Fruit fly (Drosophila melanogaster) whole organism, embryonic: Measurements from ENCODE around the gene CG43702.
A peak's percentile ranks its signal among the peaks of the same experiment; 100 is the strongest.

Source experiments
- Aef1 ChIP-seq: fragments of 200-800 bp; sonication (Bioruptor generic); IDR thresholded peaks from 3 replicates; pipeline ENCODE4 v1.3.6; 2022; ENCODE audit warnings: missing biosample characterization, missing genetic modification characterization
- Asciz ChIP-seq: fragments of 200-800 bp; sonication (Bioruptor generic); optimal IDR thresholded peaks from 2 replicates; lab custom pipeline; 2017; ENCODE audit warnings: missing biosample characterization, mild to moderate bottlenecking, missing genetic modification characterization, missing genetic modification reagents
- Atf3 ChIP-seq: fragments of 200-800 bp; sonication (Bioruptor generic); optimal IDR thresholded peaks from 3 replicates; lab custom pipeline; 2016; ENCODE audit warnings: missing biosample characterization, missing genetic modification characterization
- CG10565 ChIP-seq: fragments of 200-800 bp; sonication (Bioruptor generic); optimal IDR thresholded peaks from 3 replicates; lab custom pipeline; 2016; ENCODE audit warnings: missing biosample characterization, mild to moderate bottlenecking, missing genetic modification characterization
- CG10959 ChIP-seq: fragments of 200-800 bp; sonication (Bioruptor generic); IDR thresholded peaks from 2 replicates; pipeline ENCODE4 v1.3.6; 2022; ENCODE audit warnings: missing biosample characterization, missing genetic modification characterization
- CG11723 ChIP-seq: fragments of 200-800 bp; sonication (Bioruptor generic); optimal IDR thresholded peaks from 2 replicates; lab custom pipeline; 2017; ENCODE audit warnings: missing biosample characterization, mild to moderate bottlenecking, missing genetic modification characterization
- CG12104 ChIP-seq: fragments of 200-800 bp; sonication (Bioruptor generic); optimal IDR thresholded peaks from 3 replicates; lab custom pipeline; 2016; ENCODE audit warnings: missing biosample characterization, missing genetic modification characterization
- CG13123 ChIP-seq: fragments of 200-800 bp; sonication (Bioruptor generic); optimal IDR thresholded peaks from 2 replicates; lab custom pipeline; 2016; ENCODE audit warnings: missing biosample characterization, missing genetic modification characterization
- CG13296 ChIP-seq: fragments of 200-800 bp; sonication (Bioruptor generic); optimal IDR thresholded peaks from 3 replicates; lab custom pipeline; 2018; ENCODE audit warnings: missing biosample characterization, mild to moderate bottlenecking, missing genetic modification characterization
- CG16815 ChIP-seq: fragments of 200-800 bp; sonication (Bioruptor generic); optimal IDR thresholded peaks from 3 replicates; lab custom pipeline; 2017; ENCODE audit warnings: missing biosample characterization, mild to moderate bottlenecking, missing genetic modification characterization
- CG1792 ChIP-seq: fragments of 200-800 bp; sonication (Bioruptor generic); optimal IDR thresholded peaks from 2 replicates; lab custom pipeline; 2016; ENCODE audit warnings: missing biosample characterization, missing genetic modification characterization
- CG2129 ChIP-seq: fragments of 200-800 bp; sonication (Bioruptor generic); IDR thresholded peaks from 2 replicates; pipeline ENCODE4 v1.3.6; 2022; ENCODE audit warnings: missing biosample characterization, missing genetic modification characterization; ENCODE audit not compliant: partially characterized antibody
- CG2202 ChIP-seq: fragments of 200-800 bp; sonication (Bioruptor generic); optimal IDR thresholded peaks from 2 replicates; lab custom pipeline; 2018; ENCODE audit warnings: missing biosample characterization, mild to moderate bottlenecking, missing genetic modification characterization
- CG30403 ChIP-seq: fragments of 200-800 bp; sonication (Bioruptor generic); optimal IDR thresholded peaks from 3 replicates; lab custom pipeline; 2016; ENCODE audit warnings: missing biosample characterization, missing genetic modification characterization
- CG32772 ChIP-seq: fragments of 200-800 bp; sonication (Bioruptor generic); IDR thresholded peaks from 2 replicates; pipeline ENCODE4 v1.3.6; 2022; ENCODE audit warnings: missing biosample characterization, missing genetic modification characterization
- CG3281 ChIP-seq: fragments of 200-800 bp; sonication (Bioruptor generic); optimal IDR thresholded peaks from 3 replicates; lab custom pipeline; 2017; ENCODE audit warnings: missing biosample characterization, mild to moderate bottlenecking, missing genetic modification characterization
- CG3995 ChIP-seq: fragments of 200-800 bp; sonication (Bioruptor generic); optimal IDR thresholded peaks from 3 replicates; lab custom pipeline; 2016; ENCODE audit warnings: missing biosample characterization, missing genetic modification characterization
- CG4360 ChIP-seq: fragments of 200-800 bp; sonication (Bioruptor generic); IDR thresholded peaks from 2 replicates; pipeline ENCODE4 v1.3.6; 2022; ENCODE audit warnings: missing biosample characterization, missing genetic modification characterization
- CG4707 ChIP-seq: fragments of 200-800 bp; sonication (Bioruptor generic); optimal IDR thresholded peaks from 2 replicates; lab custom pipeline; 2018; ENCODE audit warnings: missing biosample characterization, mild to moderate bottlenecking, missing genetic modification characterization, moderate library complexity
- CG6175 ChIP-seq: fragments of 200-800 bp; sonication (Bioruptor generic); IDR thresholded peaks from 3 replicates; pipeline ENCODE4 v1.3.6; 2022; ENCODE audit warnings: missing biosample characterization, missing genetic modification characterization
- CG6689 ChIP-seq: fragments of 200-800 bp; sonication (Bioruptor generic); IDR thresholded peaks from 2 replicates; pipeline ENCODE4 v1.3.6; 2022; ENCODE audit warnings: missing biosample characterization, missing genetic modification characterization
- CG8359 ChIP-seq: fragments of 200-800 bp; sonication (Bioruptor generic); optimal IDR thresholded peaks from 2 replicates; lab custom pipeline; 2017; ENCODE audit warnings: missing biosample characterization, mild to moderate bottlenecking, missing genetic modification characterization, borderline replicate concordance
- CG9215 ChIP-seq: fragments of 200-800 bp; sonication (Bioruptor generic); IDR thresholded peaks from 2 replicates; pipeline ENCODE4 v1.3.6; 2022; ENCODE audit warnings: missing biosample characterization, missing genetic modification characterization
- CG9609 ChIP-seq: fragments of 200-800 bp; sonication (Bioruptor generic); optimal IDR thresholded peaks from 3 replicates; lab custom pipeline; 2016; ENCODE audit warnings: missing biosample characterization, missing genetic modification characterization
- D19B ChIP-seq: fragments of 200-800 bp; sonication (Bioruptor generic); optimal IDR thresholded peaks from 2 replicates; lab custom pipeline; 2017; ENCODE audit warnings: missing biosample characterization, mild to moderate bottlenecking, missing genetic modification characterization
- Dfd ChIP-seq, 2 experiments: fragments of >200 bp; optimal IDR thresholded peaks; 2 replicates each; lab custom pipeline; 2017; ENCODE audit warnings: missing biosample characterization in 2 of 2, missing genetic modification characterization in 2 of 2
- Doc2 ChIP-seq: fragments of 200-800 bp; sonication (Bioruptor generic); IDR thresholded peaks from 2 replicates; pipeline ENCODE4 v1.3.6; 2022; ENCODE audit warnings: missing biosample characterization, missing genetic modification characterization
- E2f1 ChIP-seq: fragments of 200-800 bp; sonication (Bioruptor generic); IDR thresholded peaks from 2 replicates; pipeline ENCODE4 v1.3.6; 2022; ENCODE audit warnings: missing biosample characterization, missing genetic modification characterization
- HmgD ChIP-seq: fragments of 200-800 bp; sonication (Bioruptor generic); optimal IDR thresholded peaks from 3 replicates; lab custom pipeline; 2016; ENCODE audit warnings: missing biosample characterization, missing genetic modification characterization
- Lim3 ChIP-seq: fragments of 200-800 bp; sonication (Bioruptor generic); IDR thresholded peaks from 2 replicates; pipeline ENCODE4 v1.3.6; 2022; ENCODE audit warnings: missing biosample characterization, missing genetic modification characterization
- Opbp ChIP-seq: fragments of 200-800 bp; sonication (Bioruptor generic); IDR thresholded peaks from 3 replicates; pipeline ENCODE4 v1.3.6; 2022; ENCODE audit warnings: missing biosample characterization, missing genetic modification characterization; ENCODE audit not compliant: partially characterized antibody
- Side ChIP-seq: fragments of 200-800 bp; sonication (Bioruptor generic); optimal IDR thresholded peaks from 2 replicates; lab custom pipeline; 2016; ENCODE audit warnings: missing biosample characterization, missing genetic modification characterization
- Sin3A ChIP-seq: fragments of >200 bp; optimal IDR thresholded peaks from 2 replicates; lab custom pipeline; 2018
- ap ChIP-seq: fragments of 200-800 bp; sonication (Bioruptor generic); IDR thresholded peaks from 2 replicates; pipeline ENCODE4 v1.3.6; 2022; ENCODE audit warnings: missing biosample characterization, missing genetic modification characterization
- cg ChIP-seq: fragments of 200-800 bp; sonication (Bioruptor generic); optimal IDR thresholded peaks from 3 replicates; lab custom pipeline; 2019; ENCODE audit warnings: missing biosample characterization, mild to moderate bottlenecking, missing genetic modification characterization, moderate library complexity
- croc ChIP-seq: fragments of 200-800 bp; sonication (Bioruptor generic); conservative IDR thresholded peaks from 3 replicates; pipeline ENCODE4 v1.3.6; 2022; ENCODE audit warnings: missing biosample characterization, missing genetic modification characterization
- da ChIP-seq: fragments of 200-800 bp; sonication (Bioruptor generic); optimal IDR thresholded peaks from 2 replicates; lab custom pipeline; 2016; ENCODE audit warnings: missing biosample characterization, missing genetic modification characterization
- dan ChIP-seq: fragments of 200-800 bp; sonication (Bioruptor generic); IDR thresholded peaks from 2 replicates; pipeline ENCODE4 v1.3.6; 2022; ENCODE audit warnings: missing biosample characterization, missing genetic modification characterization
- ewg ChIP-seq: fragments of 200-800 bp; sonication (Bioruptor generic); optimal IDR thresholded peaks from 3 replicates; lab custom pipeline; 2017; ENCODE audit warnings: mild to moderate bottlenecking, missing biosample characterization, missing genetic modification reagents, missing genetic modification characterization
- eyg ChIP-seq: fragments of 200-800 bp; sonication (Bioruptor generic); optimal IDR thresholded peaks from 3 replicates; lab custom pipeline; 2016; ENCODE audit warnings: missing biosample characterization, missing genetic modification characterization
- fru ChIP-seq: fragments of >200 bp; optimal IDR thresholded peaks from 2 replicates; lab custom pipeline; 2017
- lilli ChIP-seq: fragments of 200-800 bp; sonication (Bioruptor generic); optimal IDR thresholded peaks from 3 replicates; lab custom pipeline; 2016; ENCODE audit warnings: missing biosample characterization, missing genetic modification characterization
- lmd ChIP-seq: fragments of 200-800 bp; sonication (Bioruptor generic); IDR thresholded peaks from 2 replicates; pipeline ENCODE4 v1.3.6; 2022; ENCODE audit warnings: missing biosample characterization, missing genetic modification characterization
- onecut ChIP-seq: fragments of 200-800 bp; sonication (Bioruptor generic); IDR thresholded peaks from 2 replicates; pipeline ENCODE4 v1.3.6; 2022; ENCODE audit warnings: missing biosample characterization, missing genetic modification characterization
- otp ChIP-seq: fragments of 200-800 bp; sonication (Bioruptor generic); IDR thresholded peaks from 3 replicates; pipeline ENCODE4, ENCODE4 v1.3.6; 2022; ENCODE audit warnings: missing biosample characterization, missing genetic modification characterization
- pros ChIP-seq: fragments of 200-800 bp; sonication (Bioruptor generic); optimal IDR thresholded peaks from 3 replicates; lab custom pipeline; 2019; ENCODE audit warnings: missing biosample characterization, mild to moderate bottlenecking, missing genetic modification characterization, moderate library complexity
- sc ChIP-seq, 3 experiments: fragments of >200 bp in 2 of 3; fragments of 200-800 bp in 1 of 3; sonication (Bioruptor generic) in 1 of 3; optimal IDR thresholded peaks; 2 replicates in 2 of 3; 3 replicates in 1 of 3; lab custom pipeline; 2017; ENCODE audit warnings: mild to moderate bottlenecking in 1 of 3, missing biosample characterization in 1 of 3, missing genetic modification characterization in 1 of 3, missing genetic modification reagents in 1 of 3
- sr ChIP-seq: fragments of 200-800 bp; sonication (Bioruptor generic); IDR thresholded peaks from 3 replicates; pipeline ENCODE4 v1.3.6; 2022; ENCODE audit warnings: missing biosample characterization, missing genetic modification characterization
- ttk ChIP-seq: fragments of 200-800 bp; sonication (Bioruptor generic); IDR thresholded peaks from 2 replicates; pipeline ENCODE4 v2.1.2; 2022; ENCODE audit warnings: missing biosample characterization, missing genetic modification characterization
- wdn ChIP-seq: fragments of 200-800 bp; sonication (Bioruptor generic); IDR thresholded peaks from 2 replicates; pipeline ENCODE4 v1.3.6; 2022; ENCODE audit warnings: missing biosample characterization, missing genetic modification characterization
- wor ChIP-seq: fragments of 200-800 bp; sonication (Bioruptor generic); IDR thresholded peaks from 2 replicates; pipeline ENCODE4 v1.3.6; 2022; ENCODE audit warnings: missing biosample characterization, missing genetic modification characterization

Gene CG43702

DNA sequence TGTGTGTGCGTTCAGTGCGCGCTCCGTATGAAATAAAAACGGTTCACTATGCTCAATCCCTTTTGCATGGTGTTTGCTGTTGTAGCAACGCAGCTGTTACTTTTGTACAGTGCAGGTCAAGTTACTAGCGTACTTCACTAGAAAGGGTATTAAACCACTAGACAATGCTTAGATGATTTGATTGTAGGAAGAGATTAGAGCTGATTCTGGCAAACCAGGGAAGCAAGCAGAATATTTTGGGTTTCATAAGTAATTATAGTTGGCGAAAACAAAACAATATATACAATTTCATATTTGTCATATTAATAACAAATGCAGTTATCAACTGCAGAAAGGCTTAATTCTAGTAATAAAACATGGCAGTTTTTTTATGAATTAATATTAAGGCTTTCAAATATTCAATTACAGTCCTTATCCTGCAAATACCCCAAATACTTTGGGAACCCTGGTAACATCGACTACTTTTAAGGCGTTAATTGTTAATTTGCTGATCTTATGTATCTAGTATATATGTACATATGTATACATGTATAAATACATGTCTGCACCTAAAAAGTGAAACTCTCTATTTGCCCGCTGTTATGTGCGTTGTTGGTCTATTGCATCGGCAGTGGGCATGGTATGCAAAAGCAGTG is 48.8 kb downstream of the CG43702 start (continued):
- TF ChIP-seq CG12104 (GFP tag; lab: Kevin White, UChicago): peak; percentile 46
- peak; percentile 15 for TF ChIP-seq CG13296
- peak; percentile 45; the same call in 1 of the 2 replicates for TF ChIP-seq ttk
- peak; percentile 46 for TF ChIP-seq E2f1 (GFP tag; lab: Robert Waterston, UW)
- TF ChIP-seq CG4360 (GFP tag; lab: Robert Waterston, UW): no peak
- TF ChIP-seq Side (GFP tag; lab: Kevin White, UChicago): peak; percentile 1
- peak; percentile 36 for TF ChIP-seq da
- TF ChIP-seq CG6175: no peak
- peak; percentile 74 for TF ChIP-seq Asciz
- no peak for TF ChIP-seq CG11723
- peak; percentile 16; the same call in 1 of the 2 replicates for TF ChIP-seq onecut (GFP tag; lab: Robert Waterston, UW)
- no peak for TF ChIP-seq D19B (GFP tag; lab: Kevin White, UChicago)
- TF ChIP-seq wor (GFP tag; lab: Robert Waterston, UW): peak; percentile 19; the same call in 1 of the 2 replicates
- TF ChIP-seq Sin3A: no peak
- TF ChIP-seq cg (GFP tag; lab: Kevin White, UChicago): peak; percentile 20
- TF ChIP-seq CG9215 (GFP tag; lab: Robert Waterston, UW): no peak
- TF ChIP-seq wdn (GFP tag; lab: Robert Waterston, UW): no peak
- TF ChIP-seq ap (GFP tag; lab: Robert Waterston, UW): no peak
- no peak for TF ChIP-seq fru (lab: Kevin White, UChicago)
- TF ChIP-seq Dfd (GFP tag; optimal IDR thresholded peaks at IDR 0.05; lab: Kevin White, UChicago): no peak
- TF ChIP-seq eyg (GFP tag; lab: Kevin White, UChicago): no peak
- no peak for TF ChIP-seq pros
- TF ChIP-seq CG10565 (GFP tag; lab: Kevin White, UChicago): no peak
- peak; percentile 68 for TF ChIP-seq CG30403 (GFP tag; lab: Kevin White, UChicago)
- TF ChIP-seq Aef1: peak; percentile 9; the same call in 1 of the 3 replicates
- TF ChIP-seq CG32772 (GFP tag; lab: Robert Waterston, UW): no peak
- no peak; the same call in 1 of the 2 replicates for TF ChIP-seq CG10959 (GFP tag; lab: Robert Waterston, UW)
- no peak for TF ChIP-seq sr (GFP tag; lab: Robert Waterston, UW)
- no peak for TF ChIP-seq HmgD
- no peak for TF ChIP-seq Opbp (GFP tag; lab: Robert Waterston, UW)
- TF ChIP-seq Doc2 (GFP tag; lab: Robert Waterston, UW): no peak
- no peak for TF ChIP-seq ewg
- no peak for TF ChIP-seq CG3281
- TF ChIP-seq lilli (GFP tag; lab: Kevin White, UChicago): peak; percentile 42
- peak; percentile 11 for TF ChIP-seq CG9609
- TF ChIP-seq otp (GFP tag; lab: Robert Waterston, UW): 0 out of 3 replicates have a peak, but pooled peaks have one; percentile 59
- no peak for TF ChIP-seq CG8359 (GFP tag; lab: Kevin White, UChicago)
- TF ChIP-seq CG4707 (GFP tag; lab: Kevin White, UChicago): no peak
- no peak for TF ChIP-seq CG2202
- no peak for TF ChIP-seq croc
- TF ChIP-seq CG6689: peak; percentile 35; the same call in 1 of the 2 replicates
- TF ChIP-seq CG13123 (GFP tag; lab: Kevin White, UChicago): no peak
- TF ChIP-seq dan (GFP tag; lab: Robert Waterston, UW): no peak
- peak; percentile 24 for TF ChIP-seq Atf3 (GFP tag; lab: Kevin White, UChicago)
- no peak for TF ChIP-seq Lim3 (GFP tag; lab: Robert Waterston, UW)
- peak; percentile 27 for TF ChIP-seq CG16815 (GFP tag; lab: Kevin White, UChicago)
- TF ChIP-seq lmd (GFP tag; lab: Robert Waterston, UW): 0 out of 2 replicates have a peak, but pooled peaks have one; percentile 17
- no peak for TF ChIP-seq CG2129
- no peak for TF ChIP-seq sc (optimal IDR thresholded peaks at IDR 0.05; lab: Kevin White, UChicago)
- peak; percentile 69 for TF ChIP-seq sc (GFP tag; optimal IDR thresholded peaks at IDR 0.05; lab: Kevin White, UChicago)
- TF ChIP-seq CG1792 (GFP tag; lab: Kevin White, UChicago): no peak
- TF ChIP-seq CG3995 (GFP tag; lab: Kevin White, UChicago): no peak
